Worm (Caenorhabditis elegans) whole organism, L3 larva: ENCODE measurements around the gene cdh-4.

Experiments
- ceh-16 ChIP-seq: sonication (generic microtip); optimal IDR thresholded peaks from 2 replicates; lab custom pipeline; 2017; ENCODE audit warnings: missing biosample characterization, missing genetic modification characterization
- ceh-28 ChIP-seq: fragments of 150-350 bp; optimal IDR thresholded peaks from 2 replicates; lab custom pipeline; 2014; ENCODE audit warnings: missing biosample characterization, missing genetic modification reagents, missing genetic modification characterization
- ceh-82 ChIP-seq: fragments of 150-350 bp; optimal IDR thresholded peaks from 2 replicates; lab custom pipeline; 2014; ENCODE audit warnings: missing biosample characterization, missing genetic modification characterization
- elt-2 ChIP-seq: sonication (generic microtip); optimal IDR thresholded peaks from 2 replicates; lab custom pipeline; 2016; ENCODE audit warnings: missing genetic modification reagents, mild to moderate bottlenecking, missing genetic modification characterization, missing compliant biosample characterization
- elt-3 ChIP-seq, 3 experiments: fragments of 150-350 bp in 1 of 3; sonication (generic microtip) in 2 of 3; optimal IDR thresholded peaks; 2 replicates in 2 of 3; 4 replicates in 1 of 3; lab custom pipeline; 2014 to 2017; ENCODE audit warnings: missing biosample characterization in 3 of 3, missing genetic modification characterization in 3 of 3
- jun-1 ChIP-seq: fragments of 150-350 bp; optimal IDR thresholded peaks from 2 replicates; lab custom pipeline; 2014; ENCODE audit warnings: missing biosample characterization, missing genetic modification reagents, missing genetic modification characterization
- nhr-11 ChIP-seq: fragments of 150-350 bp; optimal IDR thresholded peaks from 2 replicates; lab custom pipeline; 2014; ENCODE audit warnings: missing biosample characterization, missing genetic modification characterization
- nhr-28 ChIP-seq: fragments of 150-350 bp; optimal IDR thresholded peaks from 2 replicates; lab custom pipeline; 2014; ENCODE audit warnings: missing biosample characterization, missing genetic modification characterization
- nhr-76 ChIP-seq: fragments of 150-350 bp; sonication (generic microtip); optimal IDR thresholded peaks from 5 replicates; lab custom pipeline; 2014; ENCODE audit warnings: missing biosample characterization, missing genetic modification characterization
- snpc-4 ChIP-seq: fragments of 150-350 bp; optimal IDR thresholded peaks from 2 replicates; lab custom pipeline; 2014; ENCODE audit warnings: missing biosample characterization, missing genetic modification characterization
- tbx-2 ChIP-seq: sonication (generic microtip); optimal IDR thresholded peaks from 2 replicates; lab custom pipeline; 2016; ENCODE audit warnings: mild to moderate bottlenecking, missing genetic modification characterization, missing compliant biosample characterization

DNA sequence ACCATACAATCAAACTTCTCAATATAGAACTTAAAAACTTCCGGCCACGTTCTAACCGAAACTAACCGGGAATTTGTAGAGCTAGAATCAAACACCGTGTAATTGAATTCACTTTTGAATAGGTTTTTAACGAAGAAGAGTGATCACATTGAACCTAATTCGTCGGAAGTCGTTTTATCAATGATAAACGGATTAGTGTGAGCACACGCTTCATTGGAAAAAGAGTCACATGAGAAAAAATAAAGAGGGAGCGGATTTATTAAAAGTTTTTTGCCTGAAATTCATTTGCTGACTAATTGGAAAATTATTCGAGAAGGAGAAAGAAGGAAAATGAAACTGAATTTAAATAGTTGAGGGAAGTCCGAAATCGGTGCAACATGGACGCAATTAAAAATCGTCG is 24.5 kb upstream of the cdh-4 start:
- TF ChIP-seq ceh-28, result no peak
- no peak for TF ChIP-seq nhr-11 (tag; lab: Kevin White, UChicago)
- TF ChIP-seq snpc-4 (tag; lab: Kevin White, UChicago), result no peak
- no peak for TF ChIP-seq elt-3 (tag; optimal IDR thresholded peaks at IDR 0.05; lab: Kevin White, UChicago)
- TF ChIP-seq nhr-76 (tag; lab: Kevin White, UChicago), result no peak
- TF ChIP-seq nhr-28 (tag; lab: Kevin White, UChicago), result no peak
- TF ChIP-seq jun-1 (tag; lab: Kevin White, UChicago), result no peak
- TF ChIP-seq tbx-2 (tag; lab: Kevin White, UChicago), result no peak
- TF ChIP-seq ceh-16 (tag; lab: Kevin White, UChicago), result no peak
- TF ChIP-seq ceh-82, result no peak
- TF ChIP-seq elt-2 (tag; lab: Kevin White, UChicago), result no peak
